Worm (Caenorhabditis elegans) whole organism, L1 larva: ENCODE data around the gene wrt-9.

Experiments
- C16A3.4 ChIP-seq: fragments of 150-350 bp; optimal IDR thresholded peaks from 2 replicates; lab custom pipeline; 2014; ENCODE audit warnings: missing biosample characterization, missing genetic modification characterization
- aha-1 ChIP-seq: fragments of 150-350 bp; optimal IDR thresholded peaks from 2 replicates; lab custom pipeline; 2014; ENCODE audit warnings: missing biosample characterization, missing genetic modification characterization
- aly-2 ChIP-seq: fragments of 150-350 bp; optimal IDR thresholded peaks from 2 replicates; lab custom pipeline; 2014; ENCODE audit warnings: missing biosample characterization, missing genetic modification characterization
- ama-1 ChIP-seq: fragments of 150-350 bp; optimal IDR thresholded peaks from 2 replicates; lab custom pipeline; 2014
- blmp-1 ChIP-seq: fragments of 150-350 bp; optimal IDR thresholded peaks from 2 replicates; lab custom pipeline; 2014; ENCODE audit warnings: missing biosample characterization, missing genetic modification characterization
- ceh-8 ChIP-seq: fragments of 200-800 bp; sonication (Bioruptor generic); optimal IDR thresholded peaks from 2 replicates; lab custom pipeline; 2018; ENCODE audit warnings: mild to moderate bottlenecking, missing genetic modification characterization, moderate library complexity, missing compliant biosample characterization
- ceh-90 ChIP-seq: sonication (generic microtip); optimal IDR thresholded peaks from 2 replicates; lab custom pipeline; 2016; ENCODE audit warnings: missing genetic modification characterization, missing compliant biosample characterization
- dpl-1 ChIP-seq, 3 experiments: fragments of 150-350 bp in 2 of 3; sonication (generic microtip) in 1 of 3; optimal IDR thresholded peaks; 2 replicates each; lab custom pipeline; 2014 to 2017; ENCODE audit warnings: missing biosample characterization in 3 of 3, missing genetic modification characterization in 3 of 3, missing genetic modification reagents in 3 of 3
- efl-1 ChIP-seq, 4 experiments: fragments of 150-350 bp; optimal IDR thresholded peaks in 3 of 4; peaks in 1 of 4; 1 replicate in 1 of 4; 2 replicates in 3 of 4; lab custom pipeline; 2014; ENCODE audit warnings: missing biosample characterization in 2 of 4, missing genetic modification characterization in 2 of 4, missing genetic modification reagents in 2 of 4
- egl-13 ChIP-seq: sonication (generic microtip); optimal IDR thresholded peaks from 2 replicates; lab custom pipeline; 2016; ENCODE audit warnings: missing genotype, missing genetic modification reagents, missing genetic modification characterization, missing compliant biosample characterization
- egl-27 ChIP-seq, 2 experiments: fragments of 150-350 bp in 1 of 2; sonication (generic microtip); optimal IDR thresholded peaks; 3 replicates each; lab custom pipeline; 2017 to 2018; ENCODE audit warnings: missing biosample characterization in 2 of 2, missing genetic modification characterization in 2 of 2, missing genetic modification reagents in 2 of 2
- elt-2 ChIP-seq: sonication (generic microtip); optimal IDR thresholded peaks from 2 replicates; lab custom pipeline; 2016; ENCODE audit warnings: missing genetic modification characterization, mild to moderate bottlenecking, inconsistent platforms, missing compliant biosample characterization, missing genetic modification reagents
- ets-5 ChIP-seq: fragments of 200-800 bp; sonication (Bioruptor generic); IDR thresholded peaks from 2 replicates; pipeline ENCODE4 v1.3.6; 2022; ENCODE audit warnings: missing genetic modification characterization, missing compliant biosample characterization
- fkh-10 ChIP-seq: sonication (generic microtip); optimal IDR thresholded peaks from 2 replicates; lab custom pipeline; 2017; ENCODE audit warnings: missing biosample characterization, missing genetic modification reagents, missing genetic modification characterization
- fkh-8 ChIP-seq: sonication (generic microtip); optimal IDR thresholded peaks from 2 replicates; lab custom pipeline; 2016; ENCODE audit warnings: mild to moderate bottlenecking, missing genetic modification characterization, missing compliant biosample characterization
- hlh-17 ChIP-seq: fragments of 200-800 bp; sonication (Bioruptor generic); optimal IDR thresholded peaks from 2 replicates; lab custom pipeline; 2018; ENCODE audit warnings: missing genetic modification characterization, mild to moderate bottlenecking, missing compliant biosample characterization, moderate library complexity, borderline replicate concordance
- isw-1 ChIP-seq: fragments of 200-800 bp; sonication (Bioruptor generic); IDR thresholded peaks from 2 replicates; pipeline ENCODE4 v1.3.6; 2022; ENCODE audit warnings: missing genetic modification characterization, missing compliant biosample characterization
- lin-14 ChIP-seq: fragments of 200-800 bp; sonication (Bioruptor generic); optimal IDR thresholded peaks from 2 replicates; lab custom pipeline; 2018; ENCODE audit warnings: mild to moderate bottlenecking, missing genetic modification characterization, moderate library complexity, missing compliant biosample characterization
- lin-15B ChIP-seq: fragments of 150-350 bp; sonication (generic microtip); optimal IDR thresholded peaks from 3 replicates; lab custom pipeline; 2014; ENCODE audit warnings: missing biosample characterization, missing genetic modification characterization
- lin-35 ChIP-seq, 2 experiments: fragments of 150-350 bp; optimal IDR thresholded peaks; 2 replicates each; lab custom pipeline; 2014; ENCODE audit warnings: missing biosample characterization in 2 of 2, missing genetic modification characterization in 2 of 2, missing genetic modification reagents in 2 of 2
- lir-3 ChIP-seq: sonication (generic microtip); optimal IDR thresholded peaks from 2 replicates; lab custom pipeline; 2016; ENCODE audit warnings: mild to moderate bottlenecking, missing genetic modification characterization, moderate library complexity, missing compliant biosample characterization; ENCODE audit not compliant: poor library complexity
- mab-9 ChIP-seq: fragments of 200-800 bp; sonication (Bioruptor generic); IDR thresholded peaks from 2 replicates; pipeline ENCODE4 v1.3.6; 2022; ENCODE audit warnings: missing genetic modification reagents, missing genetic modification characterization, missing compliant biosample characterization
- mdl-1 ChIP-seq, 2 experiments: fragments of 150-350 bp; optimal IDR thresholded peaks; 2 replicates each; lab custom pipeline; 2014 to 2017; ENCODE audit warnings: missing biosample characterization in 2 of 2, missing genetic modification characterization in 2 of 2, inconsistent platforms in 1 of 2
- nhr-11 ChIP-seq: fragments of 150-350 bp; optimal IDR thresholded peaks from 2 replicates; lab custom pipeline; 2014; ENCODE audit warnings: missing biosample characterization, missing genetic modification characterization
- nhr-19 ChIP-seq: fragments of 200-800 bp; sonication (Bioruptor generic); conservative IDR thresholded peaks from 2 replicates; pipeline ENCODE4 v1.3.6; 2022; ENCODE audit warnings: missing genetic modification characterization, missing compliant biosample characterization
- nhr-237 ChIP-seq: fragments of 150-350 bp; optimal IDR thresholded peaks from 2 replicates; lab custom pipeline; 2014; ENCODE audit warnings: missing biosample characterization, missing genetic modification characterization
- nhr-47 ChIP-seq: sonication (generic microtip); optimal IDR thresholded peaks from 2 replicates; lab custom pipeline; 2016; ENCODE audit warnings: mild to moderate bottlenecking, missing genetic modification characterization, moderate library complexity, missing compliant biosample characterization
- nhr-77 ChIP-seq: fragments of 150-350 bp; optimal IDR thresholded peaks from 2 replicates; lab custom pipeline; 2014; ENCODE audit warnings: missing biosample characterization, missing genetic modification characterization
- nhr-84 ChIP-seq: sonication (generic microtip); optimal IDR thresholded peaks from 2 replicates; lab custom pipeline; 2017; ENCODE audit warnings: missing biosample characterization, missing genetic modification characterization
- nhr-90 ChIP-seq: sonication (generic microtip); optimal IDR thresholded peaks from 2 replicates; lab custom pipeline; 2016; ENCODE audit warnings: mild to moderate bottlenecking, missing genetic modification characterization, missing compliant biosample characterization; ENCODE audit not compliant: poor library complexity
- pag-3 ChIP-seq: sonication (generic microtip); optimal IDR thresholded peaks from 2 replicates; lab custom pipeline; 2017; ENCODE audit warnings: missing genetic modification characterization, mild to moderate bottlenecking, missing compliant biosample characterization, antibody characterized with exemption, borderline replicate concordance; ENCODE audit not compliant: insufficient read depth
- pqm-1 ChIP-seq: sonication (generic microtip); optimal IDR thresholded peaks from 3 replicates; lab custom pipeline; 2017; ENCODE audit warnings: missing biosample characterization, missing genetic modification characterization
- rnt-1 ChIP-seq: sonication (generic microtip); optimal IDR thresholded peaks from 2 replicates; lab custom pipeline; 2016; ENCODE audit warnings: mild to moderate bottlenecking, missing genetic modification characterization, moderate library complexity, missing compliant biosample characterization
- skn-1 ChIP-seq: fragments of 150-350 bp; optimal IDR thresholded peaks from 2 replicates; lab custom pipeline; 2014; ENCODE audit warnings: missing biosample characterization, missing genetic modification characterization
- snpc-4 ChIP-seq: fragments of 150-350 bp; optimal IDR thresholded peaks from 2 replicates; lab custom pipeline; 2014; ENCODE audit warnings: missing biosample characterization, missing genetic modification characterization
- snu-23 ChIP-seq: sonication (generic microtip); optimal IDR thresholded peaks from 2 replicates; lab custom pipeline; 2016; ENCODE audit warnings: missing genetic modification characterization, missing compliant biosample characterization
- sup-37 ChIP-seq: fragments of 200-800 bp; sonication (Bioruptor generic); optimal IDR thresholded peaks from 2 replicates; lab custom pipeline; 2018; ENCODE audit warnings: mild to moderate bottlenecking, missing genetic modification characterization, missing compliant biosample characterization
- tlp-1 ChIP-seq: fragments of 150-350 bp; optimal IDR thresholded peaks from 2 replicates; lab custom pipeline; 2014; ENCODE audit warnings: missing biosample characterization, missing genetic modification characterization
- unc-86 ChIP-seq: sonication (generic microtip); optimal IDR thresholded peaks from 2 replicates; lab custom pipeline; 2016; ENCODE audit warnings: missing genetic modification characterization, missing compliant biosample characterization
- unc-98 ChIP-seq: fragments of 200-800 bp; sonication (Bioruptor generic); IDR thresholded peaks from 2 replicates; pipeline ENCODE4 v1.3.6; 2022; ENCODE audit warnings: missing genetic modification characterization, missing compliant biosample characterization
- zag-1 ChIP-seq: fragments of 150-350 bp; optimal IDR thresholded peaks from 2 replicates; lab custom pipeline; 2014; ENCODE audit warnings: missing biosample characterization, missing genetic modification characterization
- zip-4 ChIP-seq: fragments of 200-800 bp; sonication (Bioruptor generic); optimal IDR thresholded peaks from 2 replicates; lab custom pipeline; 2018; ENCODE audit warnings: mild to moderate bottlenecking, missing genetic modification characterization, moderate library complexity, missing compliant biosample characterization

wrt-9 gene

ce11 chrX:1601563-1601962 lies 25.1 kb downstream of the wrt-9 start:
- TF ChIP-seq egl-27 (tag; optimal IDR thresholded peaks at IDR 0.05; lab: Kevin White, UChicago) (no peak), zip-4 (GFP tag; lab: Kevin White, UChicago) (no peak), lin-14 (GFP tag; lab: Kevin White, UChicago) (peak; percentile 67), mab-9 (GFP tag; lab: Robert Waterston, UW) (no peak)

- TF ChIP-seq snpc-4 (tag; lab: Kevin White, UChicago), result no peak
- TF ChIP-seq mdl-1 (tag; optimal IDR thresholded peaks at IDR 0.05; lab: Kevin White, UChicago), result no peak
- no peak for TF ChIP-seq aha-1 (tag; lab: Kevin White, UChicago)
- TF ChIP-seq nhr-237, result no peak
- TF ChIP-seq nhr-19 (GFP tag; lab: Robert Waterston, UW), result no peak
- TF ChIP-seq pag-3, result no peak
- TF ChIP-seq dpl-1 (GFP tag; optimal IDR thresholded peaks at IDR 0.05; lab: Kevin White, UChicago), result no peak
- no peak for TF ChIP-seq fkh-8 (tag; lab: Kevin White, UChicago)
- TF ChIP-seq efl-1 (optimal IDR thresholded peaks at IDR 0.05; lab: Kevin White, UChicago), result no peak
- TF ChIP-seq efl-1 (GFP tag; optimal IDR thresholded peaks at IDR 0.05 in 1 of 2; lab: Kevin White, UChicago), result no peak
- no peak for TF ChIP-seq unc-86 (tag; lab: Kevin White, UChicago)
- no peak for TF ChIP-seq ets-5 (GFP tag; lab: Robert Waterston, UW)
- TF ChIP-seq egl-27 (tag; optimal IDR thresholded peaks at IDR 0.05; lab: Kevin White, UChicago), result no peak
- TF ChIP-seq unc-98 (GFP tag; lab: Robert Waterston, UW), result no peak
- TF ChIP-seq lir-3, result no peak
Observed at ce11 chrX:1602548-1602947, 26.1 kb downstream of the wrt-9 start.

ce11 chrX:1603027-1603426 lies 26.6 kb downstream of the wrt-9 start:
- TF ChIP-seq snu-23, result no peak
- TF ChIP-seq lin-14 (GFP tag; lab: Kevin White, UChicago), result peak; percentile 40

ce11 chrX:1603709-1604108 lies 27.3 kb downstream of the wrt-9 start:
- TF ChIP-seq nhr-77 (tag; lab: Kevin White, UChicago) (no peak), zag-1 (tag; lab: Kevin White, UChicago) (no peak), isw-1 (no peak), C16A3.4 (tag; lab: Kevin White, UChicago) (no peak), rnt-1 (tag; lab: Kevin White, UChicago) (no peak), hlh-17 (GFP tag; lab: Kevin White, UChicago) (no peak), efl-1 (optimal IDR thresholded peaks at IDR 0.05; lab: Kevin White, UChicago) (no peak), efl-1 (GFP tag; optimal IDR thresholded peaks at IDR 0.05 in 1 of 2; lab: Kevin White, UChicago) (no peak), tlp-1 (tag; lab: Kevin White, UChicago) (no peak), nhr-47 (no peak), egl-27 (tag; optimal IDR thresholded peaks at IDR 0.05; lab: Kevin White, UChicago) (no peak), fkh-10 (GFP tag; lab: Kevin White, UChicago) (no peak), lin-15B (tag; lab: Kevin White, UChicago) (no peak)

- TF ChIP-seq skn-1 (tag; lab: Kevin White, UChicago), result peak; percentile 14
- no peak for TF ChIP-seq lin-35 (GFP tag; optimal IDR thresholded peaks at IDR 0.05; lab: Kevin White, UChicago)
Observed at ce11 chrX:1604606-1605005, 28.2 kb downstream of the wrt-9 start, which contains the start of gene H11E01.3. Gene H11E01.3 (plus strand): TSS chrX:1604906.

ce11 chrX:1612948-1613347 lies 36.5 kb downstream of the wrt-9 start:
- no peak for TF ChIP-seq nhr-84 (tag; lab: Kevin White, UChicago)
- no peak for TF ChIP-seq blmp-1
- TF ChIP-seq nhr-19 (GFP tag; lab: Robert Waterston, UW), result no peak
- no peak for TF ChIP-seq aly-2 (tag; lab: Kevin White, UChicago)
- TF ChIP-seq fkh-8 (tag; lab: Kevin White, UChicago), result no peak
- TF ChIP-seq ceh-8, result no peak
- no peak for TF ChIP-seq ama-1 (lab: Kevin White, UChicago)
- no peak for TF ChIP-seq pag-3
- TF ChIP-seq dpl-1 (GFP tag; optimal IDR thresholded peaks at IDR 0.05; lab: Kevin White, UChicago), result no peak
- no peak for TF ChIP-seq nhr-90 (tag; lab: Kevin White, UChicago)
- TF ChIP-seq sup-37 (GFP tag; lab: Kevin White, UChicago), result no peak
- no peak for TF ChIP-seq egl-13 (tag; lab: Kevin White, UChicago)
- no peak for TF ChIP-seq lin-14 (GFP tag; lab: Kevin White, UChicago)
- TF ChIP-seq hlh-17 (GFP tag; lab: Kevin White, UChicago), result no peak
- no peak for TF ChIP-seq elt-2 (tag; lab: Kevin White, UChicago)
- TF ChIP-seq ceh-90 (tag; lab: Kevin White, UChicago), result no peak
- TF ChIP-seq nhr-11 (tag; lab: Kevin White, UChicago), result no peak
- no peak for TF ChIP-seq pqm-1 (tag; lab: Kevin White, UChicago)
- TF ChIP-seq, all 84 proteins: peak for 0
